Fruit fly (Drosophila melanogaster) whole organism, embryonic: ENCODE measurements around the gene mRpL27.

Source experiments
- ATbp ChIP-seq: fragments of 200-800 bp; sonication (Bioruptor generic); optimal IDR thresholded peaks from 2 replicates; lab custom pipeline; 2017; ENCODE audit warnings: missing biosample characterization, mild to moderate bottlenecking, missing genetic modification characterization, missing genetic modification reagents
- Abd-B ChIP-seq: fragments of 200-800 bp; sonication (Bioruptor generic); optimal IDR thresholded peaks from 2 replicates; lab custom pipeline; 2018; ENCODE audit warnings: missing biosample characterization, mild to moderate bottlenecking, missing genetic modification characterization, moderate library complexity
- Atf6 ChIP-seq: fragments of 200-800 bp; sonication (Bioruptor generic); IDR thresholded peaks from 2 replicates; pipeline ENCODE4 v1.3.6; 2022; ENCODE audit warnings: missing biosample characterization, missing genetic modification characterization
- CG10147 ChIP-seq: fragments of 200-800 bp; sonication (Bioruptor generic); optimal IDR thresholded peaks from 2 replicates; lab custom pipeline; 2019; ENCODE audit warnings: missing biosample characterization, mild to moderate bottlenecking, missing genetic modification characterization, moderate library complexity
- CG10979 ChIP-seq: fragments of 200-800 bp; sonication (Bioruptor generic); optimal IDR thresholded peaks from 2 replicates; lab custom pipeline; 2018; ENCODE audit warnings: missing biosample characterization, mild to moderate bottlenecking, missing genetic modification characterization, moderate library complexity
- CG11504 ChIP-seq: fragments of 200-800 bp; sonication (Bioruptor generic); optimal IDR thresholded peaks from 3 replicates; lab custom pipeline; 2019; ENCODE audit warnings: missing biosample characterization, mild to moderate bottlenecking, missing genetic modification characterization, moderate library complexity
- CG14441 ChIP-seq: fragments of 200-800 bp; sonication (Bioruptor generic); IDR thresholded peaks from 2 replicates; pipeline ENCODE4 v1.3.6; 2022; ENCODE audit warnings: missing biosample characterization, missing genetic modification characterization
- CG15269 ChIP-seq: fragments of 200-800 bp; sonication (Bioruptor generic); optimal IDR thresholded peaks from 2 replicates; lab custom pipeline; 2018; ENCODE audit warnings: missing biosample characterization, mild to moderate bottlenecking, missing genetic modification characterization, moderate library complexity
- CG2875 ChIP-seq: fragments of 200-800 bp; sonication (Bioruptor generic); optimal IDR thresholded peaks from 2 replicates; lab custom pipeline; 2017; ENCODE audit warnings: missing biosample characterization, mild to moderate bottlenecking, missing genetic modification characterization, missing genetic modification reagents
- CG31224 ChIP-seq: fragments of 200-800 bp; sonication (Bioruptor generic); IDR thresholded peaks from 2 replicates; pipeline ENCODE4 v1.3.6; 2022; ENCODE audit warnings: missing biosample characterization, missing genetic modification characterization
- CG31365 ChIP-seq: fragments of 200-800 bp; sonication (Bioruptor generic); optimal IDR thresholded peaks from 2 replicates; lab custom pipeline; 2018; ENCODE audit warnings: missing biosample characterization, mild to moderate bottlenecking, missing genetic modification characterization
- CG31388 ChIP-seq: fragments of 200-800 bp; sonication (Bioruptor generic); optimal IDR thresholded peaks from 2 replicates; lab custom pipeline; 2016; ENCODE audit warnings: missing biosample characterization, missing genetic modification characterization
- CG33213 ChIP-seq: fragments of 200-800 bp; sonication (Bioruptor generic); optimal IDR thresholded peaks from 3 replicates; lab custom pipeline; 2016; ENCODE audit warnings: missing biosample characterization, missing genetic modification characterization
- CG5953 ChIP-seq: fragments of 200-800 bp; sonication (Bioruptor generic); IDR thresholded peaks from 2 replicates; pipeline ENCODE4 v1.3.6; 2022; ENCODE audit warnings: missing biosample characterization, missing genetic modification characterization
- CG6254 ChIP-seq: fragments of 200-800 bp; sonication (Bioruptor generic); optimal IDR thresholded peaks from 3 replicates; lab custom pipeline; 2017; ENCODE audit warnings: mild to moderate bottlenecking, missing biosample characterization, missing genetic modification reagents, missing genetic modification characterization
- CG6654 ChIP-seq: fragments of 200-800 bp; sonication (Bioruptor generic); optimal IDR thresholded peaks from 2 replicates; lab custom pipeline; 2017; ENCODE audit warnings: missing biosample characterization, mild to moderate bottlenecking, missing genetic modification characterization
- CG7987 ChIP-seq: fragments of 200-800 bp; sonication (Bioruptor generic); optimal IDR thresholded peaks from 2 replicates; lab custom pipeline; 2018; ENCODE audit warnings: missing biosample characterization, mild to moderate bottlenecking, missing genetic modification characterization, moderate library complexity
- CG8290 ChIP-seq, 3 experiments: fragments of 200-800 bp; sonication (Bioruptor generic); optimal IDR thresholded peaks; 2 replicates each; lab custom pipeline; 2016 to 2019; ENCODE audit warnings: missing biosample characterization in 3 of 3, missing genetic modification characterization in 3 of 3, mild to moderate bottlenecking in 2 of 3, moderate library complexity in 1 of 3
- CG8359 ChIP-seq: fragments of 200-800 bp; sonication (Bioruptor generic); optimal IDR thresholded peaks from 2 replicates; lab custom pipeline; 2017; ENCODE audit warnings: missing biosample characterization, mild to moderate bottlenecking, missing genetic modification characterization, borderline replicate concordance
- CG9215 ChIP-seq: fragments of 200-800 bp; sonication (Bioruptor generic); IDR thresholded peaks from 2 replicates; pipeline ENCODE4 v1.3.6; 2022; ENCODE audit warnings: missing biosample characterization, missing genetic modification characterization
- CkIIα-i1 ChIP-seq: fragments of 200-800 bp; sonication (Bioruptor generic); IDR thresholded peaks from 2 replicates; pipeline ENCODE4 v1.3.6; 2022; ENCODE audit warnings: missing biosample characterization, missing genetic modification characterization
- Dbx ChIP-seq: fragments of 200-800 bp; sonication (Bioruptor generic); IDR thresholded peaks from 3 replicates; pipeline ENCODE4 v1.3.6; 2022; ENCODE audit warnings: missing biosample characterization, missing genetic modification characterization
- Fer3 ChIP-seq: fragments of 200-800 bp; sonication (Bioruptor generic); optimal IDR thresholded peaks from 2 replicates; lab custom pipeline; 2018; ENCODE audit warnings: missing biosample characterization, mild to moderate bottlenecking, missing genetic modification characterization, moderate library complexity
- Gug ChIP-seq: fragments of 200-800 bp; sonication (Bioruptor generic); IDR thresholded peaks from 4 replicates; pipeline ENCODE4 v1.3.6; 2022; ENCODE audit warnings: missing biosample characterization, missing genetic modification characterization
- H15 ChIP-seq: fragments of 200-800 bp; sonication (Bioruptor generic); IDR thresholded peaks from 3 replicates; pipeline ENCODE4 v1.3.6; 2022; ENCODE audit warnings: missing biosample characterization, missing genetic modification characterization
- HLH54F ChIP-seq: fragments of 200-800 bp; sonication (Bioruptor generic); optimal IDR thresholded peaks from 3 replicates; lab custom pipeline; 2016; ENCODE audit warnings: missing biosample characterization, missing genetic modification characterization
- Med ChIP-seq: fragments of 200-800 bp; sonication (Bioruptor generic); peaks from one replicate; lab custom pipeline; 2016; ENCODE audit warnings: missing biosample characterization, missing genetic modification characterization, mild to moderate bottlenecking, inconsistent platforms, moderate library complexity
- NK7.1 ChIP-seq: fragments of 200-800 bp; sonication (Bioruptor generic); optimal IDR thresholded peaks from 3 replicates; lab custom pipeline; 2016; ENCODE audit warnings: missing biosample characterization, missing genetic modification characterization
- Scr ChIP-seq: fragments of 200-800 bp; sonication (Bioruptor generic); IDR thresholded peaks from 2 replicates; pipeline ENCODE4 v1.3.6; 2022; ENCODE audit warnings: missing biosample characterization, missing genetic modification characterization; ENCODE audit not compliant: partially characterized antibody
- Sin3A ChIP-seq: fragments of >200 bp; optimal IDR thresholded peaks from 2 replicates; lab custom pipeline; 2018
- Sox100B ChIP-seq: fragments of 200-800 bp; sonication (Bioruptor generic); optimal IDR thresholded peaks from 3 replicates; lab custom pipeline; 2018; ENCODE audit warnings: missing biosample characterization, mild to moderate bottlenecking, missing genetic modification characterization
- Sry-δ ChIP-seq: fragments of 200-800 bp; sonication (Bioruptor generic); optimal IDR thresholded peaks from 2 replicates; lab custom pipeline; 2016; ENCODE audit warnings: missing biosample characterization, missing genetic modification characterization
- Ssrp ChIP-seq: fragments of 200-800 bp; sonication (Bioruptor generic); optimal IDR thresholded peaks from 2 replicates; lab custom pipeline; 2018; ENCODE audit warnings: missing biosample characterization, mild to moderate bottlenecking, missing genetic modification characterization, moderate library complexity
- ab ChIP-seq: fragments of 200-800 bp; sonication (Bioruptor generic); optimal IDR thresholded peaks from 2 replicates; lab custom pipeline; 2016; ENCODE audit warnings: missing biosample characterization, missing genetic modification characterization
- ac ChIP-seq: fragments of 200-800 bp; sonication (Bioruptor generic); optimal IDR thresholded peaks from 3 replicates; lab custom pipeline; 2017; ENCODE audit warnings: missing biosample characterization, mild to moderate bottlenecking, missing genetic modification characterization
- crc ChIP-seq: fragments of 200-800 bp; sonication (Bioruptor generic); optimal IDR thresholded peaks from 2 replicates; lab custom pipeline; 2016; ENCODE audit warnings: missing biosample characterization, missing genetic modification characterization
- da ChIP-seq: fragments of 200-800 bp; sonication (Bioruptor generic); optimal IDR thresholded peaks from 2 replicates; lab custom pipeline; 2016; ENCODE audit warnings: missing biosample characterization, missing genetic modification characterization
- gcm2 ChIP-seq: fragments of 200-800 bp; sonication (Bioruptor generic); optimal IDR thresholded peaks from 2 replicates; lab custom pipeline; 2016; ENCODE audit warnings: missing biosample characterization, missing genetic modification characterization
- gro ChIP-seq: fragments of 200-800 bp; sonication (Bioruptor generic); optimal IDR thresholded peaks from 2 replicates; lab custom pipeline; 2016; ENCODE audit warnings: missing biosample characterization, missing genetic modification characterization
- ind ChIP-seq: fragments of 200-800 bp; sonication (Bioruptor generic); optimal IDR thresholded peaks from 3 replicates; lab custom pipeline; 2016; ENCODE audit warnings: missing biosample characterization, missing genetic modification characterization
- lov ChIP-seq, 2 experiments: fragments of 200-800 bp in 1 of 2; fragments of >200 bp in 1 of 2; sonication (Bioruptor generic) in 1 of 2; IDR thresholded peaks in 1 of 2; optimal IDR thresholded peaks in 1 of 2; 2 replicates in 1 of 2; 3 replicates in 1 of 2; pipeline versions ENCODE4 v1.3.6 to Lab custom; 2017 to 2022; ENCODE audit warnings: missing biosample characterization in 1 of 2, missing genetic modification characterization in 1 of 2
- onecut ChIP-seq: fragments of 200-800 bp; sonication (Bioruptor generic); IDR thresholded peaks from 2 replicates; pipeline ENCODE4 v1.3.6; 2022; ENCODE audit warnings: missing biosample characterization, missing genetic modification characterization
- pan ChIP-seq, 4 experiments: fragments of >200 bp in 3 of 4; fragments of 200-800 bp in 1 of 4; sonication (Bioruptor generic) in 1 of 4; optimal IDR thresholded peaks in 3 of 4; IDR thresholded peaks in 1 of 4; 2 replicates each; pipeline versions ENCODE4 v1.3.6 to Lab custom; 2017 to 2022; ENCODE audit warnings: missing biosample characterization in 2 of 4, missing genetic modification characterization in 2 of 4, mixed read lengths in 1 of 4
- sr ChIP-seq: fragments of 200-800 bp; sonication (Bioruptor generic); IDR thresholded peaks from 3 replicates; pipeline ENCODE4 v1.3.6; 2022; ENCODE audit warnings: missing biosample characterization, missing genetic modification characterization
- stwl ChIP-seq: fragments of 200-800 bp; sonication (Bioruptor generic); optimal IDR thresholded peaks from 3 replicates; lab custom pipeline; 2018; ENCODE audit warnings: missing biosample characterization, mild to moderate bottlenecking, missing genetic modification characterization, moderate library complexity
- trem ChIP-seq: fragments of 200-800 bp; optimal IDR thresholded peaks from 3 replicates; lab custom pipeline; 2019; ENCODE audit warnings: missing biosample characterization, mild to moderate bottlenecking, missing genetic modification characterization, moderate library complexity
- ttk ChIP-seq: fragments of 200-800 bp; sonication (Bioruptor generic); IDR thresholded peaks from 2 replicates; pipeline ENCODE4 v2.1.2; 2022; ENCODE audit warnings: missing biosample characterization, missing genetic modification characterization
- unc-4 ChIP-seq: fragments of 200-800 bp; sonication (Bioruptor generic); IDR thresholded peaks from 2 replicates; pipeline ENCODE4 v1.3.6; 2022; ENCODE audit warnings: missing biosample characterization, missing genetic modification characterization; ENCODE audit not compliant: partially characterized antibody
- wdn ChIP-seq: fragments of 200-800 bp; sonication (Bioruptor generic); IDR thresholded peaks from 2 replicates; pipeline ENCODE4 v1.3.6; 2022; ENCODE audit warnings: missing biosample characterization, missing genetic modification characterization

mRpL27 gene

dm6 chr2L:4448582-4449016 is 10.8 kb downstream of the mRpL27 start, which contains the start of gene MFS18 (continued):
- TF ChIP-seq CG8359 (peak; percentile 94), CG6654 (GFP tag; lab: Kevin White, UChicago) (peak; percentile 91), ac (GFP tag; lab: Kevin White, UChicago) (peak; percentile 78), CG5953 (GFP tag; lab: Robert Waterston, UW) (peak; percentile 98), da (GFP tag; lab: Kevin White, UChicago) (peak; percentile 55), crc (GFP tag; lab: Kevin White, UChicago) (peak; percentile 92), NK7.1 (peak; percentile 92), Abd-B (GFP tag; lab: Kevin White, UChicago) (peak; percentile 99), gro (GFP tag; lab: Kevin White, UChicago) (peak; percentile 87), Med (GFP tag; lab: Kevin White, UChicago) (peak; percentile 97), CG10147 (peak; percentile 87), CG9215 (GFP tag; lab: Robert Waterston, UW) (peak; percentile 97), Ssrp (tag; lab: Kevin White, UChicago) (peak; percentile 93), CG8290 (GFP tag; optimal IDR thresholded peaks at IDR 0.05; lab: Kevin White, UChicago) (peak; percentile 97), CG8290 (tag; optimal IDR thresholded peaks at IDR 0.05; lab: Kevin White, UChicago) (peak; percentile 20 to 78), CG14441 (GFP tag; lab: Robert Waterston, UW) (peak; percentile 99), onecut (GFP tag; lab: Robert Waterston, UW) (peak; percentile 89), CG6254 (peak; percentile 97), CG11504 (tag; lab: Kevin White, UChicago) (peak; percentile 94), Sry-δ (GFP tag; lab: Kevin White, UChicago) (peak; percentile 48), lov (optimal IDR thresholded peaks at IDR 0.05; lab: Kevin White, UChicago) (no peak), lov (GFP tag; IDR thresholded peaks at IDR 0.05; lab: Robert Waterston, UW) (peak; percentile 98), CG33213 (GFP tag; lab: Kevin White, UChicago) (peak; percentile 68), CG31365 (tag; lab: Kevin White, UChicago) (peak; percentile 89), Atf6 (GFP tag; lab: Robert Waterston, UW) (peak; percentile 99), Sox100B (GFP tag; lab: Kevin White, UChicago) (peak; percentile 97), trem (tag; lab: Kevin White, UChicago) (peak; percentile 97), Dbx (GFP tag; lab: Robert Waterston, UW) (peak; percentile 98), CG10979 (tag; lab: Kevin White, UChicago) (peak; percentile 99), stwl (peak; percentile 94), Sin3A (lab: Kevin White, UChicago) (no peak), CG7987 (GFP tag; lab: Kevin White, UChicago) (peak; percentile 96), ab (GFP tag; lab: Kevin White, UChicago) (peak; percentile 54), unc-4 (GFP tag; lab: Robert Waterston, UW) (peak; percentile 52), H15 (GFP tag; lab: Robert Waterston, UW) (peak; percentile 99), CG31224 (GFP tag; lab: Robert Waterston, UW) (peak; percentile 97), CkIIα-i1 (GFP tag; lab: Robert Waterston, UW) (peak; percentile 91), wdn (GFP tag; lab: Robert Waterston, UW) (peak; percentile 98), CG31388 (GFP tag; lab: Kevin White, UChicago) (peak; percentile 93), Scr (peak; percentile 68), CG2875 (GFP tag; lab: Kevin White, UChicago) (peak; percentile 94), HLH54F (peak; percentile 88), gcm2 (peak; percentile 73), Gug (peak; percentile 99), ATbp (GFP tag; lab: Kevin White, UChicago) (peak; percentile 93), CG15269 (tag; lab: Kevin White, UChicago) (peak; percentile 95), sr (peak; percentile 95), ttk (GFP tag; lab: Robert Waterston, UW) (peak; percentile 99), Fer3 (tag; lab: Kevin White, UChicago) (peak; percentile 99), ind (GFP tag; lab: Kevin White, UChicago) (peak; percentile 99), pan (optimal IDR thresholded peaks at IDR 0.05; lab: Kevin White, UChicago) (no peak), pan (GFP tag; optimal IDR thresholded peaks at IDR 0.05 in 1 of 2, IDR thresholded peaks at IDR 0.05 in 1 of 2) (peak in 1 of 2 experiments; percentile 100)
